Worm (Caenorhabditis elegans) whole organism, late embryonic: ENCODE results near the gene M05D6.2.

Experiments used
- ceh-34 ChIP-seq: sonication (generic microtip); optimal IDR thresholded peaks from 2 replicates; lab custom pipeline; 2016; ENCODE audit warnings: mild to moderate bottlenecking, missing genetic modification characterization, missing compliant biosample characterization
- ceh-6 ChIP-seq: fragments of 200-800 bp; sonication (Bioruptor generic); optimal IDR thresholded peaks from 2 replicates; lab custom pipeline; 2018; ENCODE audit warnings: mild to moderate bottlenecking, missing genetic modification characterization, missing compliant biosample characterization
- dmd-4 ChIP-seq: sonication (generic microtip); optimal IDR thresholded peaks from 2 replicates; lab custom pipeline; 2016; ENCODE audit warnings: borderline replicate concordance, missing genetic modification characterization, missing compliant biosample characterization
- elt-2 ChIP-seq: sonication (generic microtip); optimal IDR thresholded peaks from 2 replicates; lab custom pipeline; 2016; ENCODE audit warnings: missing genetic modification reagents, missing genetic modification characterization, missing compliant biosample characterization
- ets-4 ChIP-seq: sonication (generic microtip); optimal IDR thresholded peaks from 2 replicates; lab custom pipeline; 2016; ENCODE audit warnings: missing genetic modification characterization, missing compliant biosample characterization
- fkh-10 ChIP-seq: fragments of 150-350 bp; optimal IDR thresholded peaks from 2 replicates; lab custom pipeline; 2014; ENCODE audit warnings: missing biosample characterization, missing genetic modification reagents, missing genetic modification characterization
- hlh-30 ChIP-seq: sonication (generic microtip); optimal IDR thresholded peaks from 2 replicates; lab custom pipeline; 2017; ENCODE audit warnings: antibody characterized with exemption, missing genetic modification characterization, missing compliant biosample characterization; ENCODE audit not compliant: insufficient read depth
- hlh-8 ChIP-seq: sonication (generic microtip); optimal IDR thresholded peaks from 2 replicates; lab custom pipeline; 2016; ENCODE audit warnings: missing genotype, missing genetic modification characterization, missing compliant biosample characterization
- mec-3 ChIP-seq: sonication (generic microtip); optimal IDR thresholded peaks from 2 replicates; lab custom pipeline; 2016; ENCODE audit warnings: borderline replicate concordance, missing genetic modification characterization, missing compliant biosample characterization
- ref-2 ChIP-seq: sonication (generic microtip); optimal IDR thresholded peaks from 2 replicates; lab custom pipeline; 2016; ENCODE audit warnings: missing genetic modification characterization, missing compliant biosample characterization
- rnt-1 ChIP-seq: sonication (generic microtip); optimal IDR thresholded peaks from 2 replicates; lab custom pipeline; 2016; ENCODE audit warnings: missing genetic modification characterization, missing compliant biosample characterization

DNA sequence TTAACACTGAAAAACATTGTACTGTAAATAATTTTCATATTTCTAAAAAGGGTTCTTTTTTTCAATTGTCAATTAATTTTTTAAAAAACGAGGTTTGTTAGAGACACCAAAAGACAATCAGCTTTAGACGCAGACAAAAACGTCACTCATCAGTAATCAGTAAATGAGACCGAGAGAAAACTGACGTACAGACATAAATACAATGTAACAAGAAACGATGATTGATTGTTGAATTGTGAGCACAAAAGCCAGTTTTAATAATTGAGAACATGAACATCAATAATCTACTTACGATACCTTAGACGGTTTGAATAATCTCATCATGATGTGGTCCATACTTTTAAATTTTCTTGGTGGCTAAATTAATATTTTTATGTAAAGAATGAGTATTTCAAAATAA lies 38.9 kb downstream of the M05D6.2 start:
- TF ChIP-seq fkh-10 (no peak), rnt-1 (tag; lab: Kevin White, UChicago) (no peak), mec-3 (tag; lab: Kevin White, UChicago) (no peak), ref-2 (tag; lab: Kevin White, UChicago) (no peak), elt-2 (tag; lab: Kevin White, UChicago) (no peak), ceh-34 (tag; lab: Kevin White, UChicago) (no peak), ets-4 (tag; lab: Kevin White, UChicago) (no peak), hlh-8 (tag; lab: Kevin White, UChicago) (no peak), ceh-6 (GFP tag; lab: Kevin White, UChicago) (no peak), hlh-30 (no peak), dmd-4 (no peak)
